Fruit fly (Drosophila melanogaster): Measurements from ENCODE around the gene CG13073.
A peak's percentile ranks its signal among the peaks of the same experiment; 100 is the strongest.

DNA sequence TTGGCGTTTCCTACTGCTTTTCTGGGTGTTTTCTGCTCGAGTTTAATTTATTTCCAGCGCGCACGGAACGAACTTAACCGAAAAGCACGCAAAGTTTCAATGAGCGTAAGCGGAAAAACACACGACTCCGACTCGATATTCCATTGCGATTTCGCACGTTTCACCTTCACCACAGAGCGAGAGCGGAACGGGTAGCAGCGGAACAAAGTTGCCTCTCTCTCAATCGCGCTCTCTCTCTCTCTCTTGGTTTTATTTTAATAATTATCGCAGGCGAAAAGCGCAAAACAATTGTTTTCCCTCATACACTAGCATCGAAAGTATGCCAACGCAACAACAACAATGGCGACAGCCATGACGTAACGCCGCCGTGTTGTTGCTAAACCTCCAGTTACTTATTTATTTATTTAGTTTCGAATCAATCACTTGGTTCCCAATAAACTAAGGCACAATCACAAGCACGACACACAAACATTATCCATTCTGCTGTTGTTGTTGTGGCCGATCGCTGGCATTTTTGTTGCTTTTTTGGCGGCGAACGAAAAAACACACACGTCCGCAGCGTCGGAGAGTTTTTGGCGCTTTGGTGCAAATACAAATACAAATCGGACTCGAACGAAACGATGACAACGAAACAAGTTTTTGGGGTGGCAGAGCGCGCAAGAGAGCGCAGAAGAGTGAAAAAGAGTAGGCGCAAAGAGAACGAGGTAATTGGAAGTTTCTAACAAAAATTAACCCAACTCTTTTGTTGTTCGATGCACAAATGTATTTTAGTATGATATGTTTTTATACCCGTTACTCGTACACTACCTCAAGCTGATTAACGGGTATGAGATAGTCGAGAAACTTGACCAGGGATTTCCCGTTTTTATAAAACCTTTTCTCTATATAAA is 52.7 kb downstream of the CG13073 start, which contains the start of gene CG5151:
- TF ChIP-seq Mnt (GFP tag; optimal IDR thresholded peaks at IDR 0.05): peak; percentile 48
- no peak for TF ChIP-seq CG1620 (GFP tag; optimal IDR thresholded peaks at IDR 0.05)
- peak; percentile 2 for TF ChIP-seq Crg-1 (GFP tag; optimal IDR thresholded peaks at IDR 0.05)
- no peak for TF ChIP-seq ovo (GFP tag; optimal IDR thresholded peaks at IDR 0.05)
- peak; percentile 24 for TF ChIP-seq bab1 (GFP tag; optimal IDR thresholded peaks at IDR 0.05)
- TF ChIP-seq CG12768 (GFP tag; optimal IDR thresholded peaks at IDR 0.05): peak; percentile 21
- TF ChIP-seq CG5204 (GFP tag; optimal IDR thresholded peaks at IDR 0.05): no peak
- TF ChIP-seq CG33017 (tag; optimal IDR thresholded peaks at IDR 0.05): peak; percentile 73
- peak; percentile 16 for TF ChIP-seq CG7045 (GFP tag; optimal IDR thresholded peaks at IDR 0.05)
- TF ChIP-seq cic (GFP tag; optimal IDR thresholded peaks at IDR 0.05): peak; percentile 68
- peak; percentile 32 for TF ChIP-seq kay (GFP tag; ENCODE audit: borderline replicate concordance)
- TF ChIP-seq CG14711 (tag; optimal IDR thresholded peaks at IDR 0.05): peak; percentile 5
- TF ChIP-seq toe (GFP tag; optimal IDR thresholded peaks at IDR 0.05): no peak

Measured in whole organism, adult.